Worm (Caenorhabditis elegans) whole organism, L3 larva: ENCODE data around the gene eelo-2.

Experiments used
- R02D3.7 ChIP-seq: fragments of 150-350 bp; optimal IDR thresholded peaks from 2 replicates; lab custom pipeline; 2014; ENCODE audit warnings: missing biosample characterization, missing genetic modification characterization
- ZK546.5 ChIP-seq: sonication (generic microtip); optimal IDR thresholded peaks from 2 replicates; lab custom pipeline; 2017; ENCODE audit warnings: missing biosample characterization, missing genetic modification characterization
- aly-2 ChIP-seq: fragments of 150-350 bp; optimal IDR thresholded peaks from 2 replicates; lab custom pipeline; 2014; ENCODE audit warnings: missing biosample characterization, missing genetic modification characterization
- ama-1 ChIP-seq: fragments of 150-350 bp; optimal IDR thresholded peaks from 2 replicates; lab custom pipeline; 2018
- ceh-16 ChIP-seq: sonication (generic microtip); optimal IDR thresholded peaks from 2 replicates; lab custom pipeline; 2017; ENCODE audit warnings: missing biosample characterization, missing genetic modification characterization
- ceh-28 ChIP-seq: fragments of 150-350 bp; optimal IDR thresholded peaks from 2 replicates; lab custom pipeline; 2014; ENCODE audit warnings: missing biosample characterization, missing genetic modification reagents, missing genetic modification characterization
- ceh-82 ChIP-seq: fragments of 150-350 bp; optimal IDR thresholded peaks from 2 replicates; lab custom pipeline; 2014; ENCODE audit warnings: missing biosample characterization, missing genetic modification characterization
- ceh-9 ChIP-seq: sonication (generic microtip); optimal IDR thresholded peaks from 2 replicates; lab custom pipeline; 2018; ENCODE audit warnings: missing biosample characterization, missing genetic modification characterization
- daf-12 ChIP-seq: fragments of 150-350 bp; optimal IDR thresholded peaks from 2 replicates; lab custom pipeline; 2014; ENCODE audit warnings: missing biosample characterization, missing genetic modification reagents, missing genetic modification characterization
- egl-27 ChIP-seq: sonication (generic microtip); optimal IDR thresholded peaks from 4 replicates; lab custom pipeline; 2017; ENCODE audit warnings: missing biosample characterization, missing genetic modification reagents, missing genetic modification characterization
- egl-5 ChIP-seq: fragments of 150-350 bp; optimal IDR thresholded peaks from 2 replicates; lab custom pipeline; 2017; ENCODE audit warnings: missing biosample characterization, missing genetic modification reagents, missing genetic modification characterization, inconsistent platforms
- elt-1 ChIP-seq: fragments of 150-350 bp; optimal IDR thresholded peaks from 2 replicates; lab custom pipeline; 2014; ENCODE audit warnings: missing biosample characterization, missing genetic modification characterization
- elt-2 ChIP-seq: sonication (generic microtip); optimal IDR thresholded peaks from 2 replicates; lab custom pipeline; 2016; ENCODE audit warnings: missing genetic modification reagents, mild to moderate bottlenecking, missing genetic modification characterization, missing compliant biosample characterization
- elt-3 ChIP-seq, 3 experiments: fragments of 150-350 bp in 1 of 3; sonication (generic microtip) in 2 of 3; optimal IDR thresholded peaks; 2 replicates in 2 of 3; 4 replicates in 1 of 3; lab custom pipeline; 2014 to 2017; ENCODE audit warnings: missing biosample characterization in 3 of 3, missing genetic modification characterization in 3 of 3
- eor-1 ChIP-seq, 2 experiments: fragments of 150-350 bp; optimal IDR thresholded peaks; 2 replicates each; lab custom pipeline; 2014 to 2018; ENCODE audit warnings: missing biosample characterization in 2 of 2, missing genetic modification characterization in 2 of 2
- fkh-10 ChIP-seq: sonication (generic microtip); optimal IDR thresholded peaks from 2 replicates; lab custom pipeline; 2017; ENCODE audit warnings: missing biosample characterization, missing genetic modification reagents, missing genetic modification characterization
- fkh-2 ChIP-seq: fragments of 150-350 bp; optimal IDR thresholded peaks from 2 replicates; lab custom pipeline; 2014; ENCODE audit warnings: missing biosample characterization, missing genetic modification reagents, missing genetic modification characterization
- fos-1 ChIP-seq: fragments of 150-350 bp; optimal IDR thresholded peaks from 2 replicates; lab custom pipeline; 2014; ENCODE audit warnings: missing biosample characterization, missing genetic modification characterization
- hmg-11 ChIP-seq: sonication (generic microtip); optimal IDR thresholded peaks from 2 replicates; lab custom pipeline; 2016; ENCODE audit warnings: missing genetic modification characterization, missing compliant biosample characterization
- jun-1 ChIP-seq: fragments of 150-350 bp; optimal IDR thresholded peaks from 2 replicates; lab custom pipeline; 2014; ENCODE audit warnings: missing biosample characterization, missing genetic modification reagents, missing genetic modification characterization
- lin-15B ChIP-seq: fragments of 150-350 bp; optimal IDR thresholded peaks from 2 replicates; lab custom pipeline; 2014; ENCODE audit warnings: missing biosample characterization, missing genetic modification characterization
- lin-39 ChIP-seq: fragments of 150-350 bp; optimal IDR thresholded peaks from 2 replicates; lab custom pipeline; 2018; ENCODE audit warnings: missing biosample characterization, missing genetic modification reagents, missing genetic modification characterization
- lsy-12 ChIP-seq: sonication (generic microtip); optimal IDR thresholded peaks from 2 replicates; lab custom pipeline; 2016; ENCODE audit warnings: mild to moderate bottlenecking, missing genetic modification characterization, missing compliant biosample characterization
- mdl-1 ChIP-seq: fragments of 150-350 bp; optimal IDR thresholded peaks from 2 replicates; lab custom pipeline; 2014; ENCODE audit warnings: missing biosample characterization, missing genetic modification characterization
- mml-1 ChIP-seq: fragments of 150-350 bp; sonication (generic microtip); optimal IDR thresholded peaks from 3 replicates; lab custom pipeline; 2014; ENCODE audit warnings: missing biosample characterization, missing genetic modification characterization
- nfya-1 ChIP-seq: sonication (generic microtip); optimal IDR thresholded peaks from 2 replicates; lab custom pipeline; 2017; ENCODE audit warnings: missing genetic modification characterization, mild to moderate bottlenecking, missing compliant biosample characterization, antibody characterized with exemption, moderate library complexity; ENCODE audit not compliant: insufficient read depth
- nhr-11 ChIP-seq: fragments of 150-350 bp; optimal IDR thresholded peaks from 2 replicates; lab custom pipeline; 2014; ENCODE audit warnings: missing biosample characterization, missing genetic modification characterization
- nhr-12 ChIP-seq: fragments of 150-350 bp; optimal IDR thresholded peaks from 2 replicates; lab custom pipeline; 2014; ENCODE audit warnings: missing biosample characterization, missing genetic modification characterization
- nhr-23 ChIP-seq: fragments of 150-350 bp; optimal IDR thresholded peaks from 2 replicates; lab custom pipeline; 2014; ENCODE audit warnings: missing biosample characterization, missing genetic modification reagents, missing genetic modification characterization
- nhr-237 ChIP-seq: fragments of 150-350 bp; optimal IDR thresholded peaks from 2 replicates; lab custom pipeline; 2014; ENCODE audit warnings: missing biosample characterization, missing genetic modification characterization
- nhr-25 ChIP-seq: sonication (generic microtip); optimal IDR thresholded peaks from 2 replicates; lab custom pipeline; 2017; ENCODE audit warnings: missing biosample characterization, missing genetic modification characterization
- nhr-28 ChIP-seq: fragments of 150-350 bp; optimal IDR thresholded peaks from 2 replicates; lab custom pipeline; 2014; ENCODE audit warnings: missing biosample characterization, missing genetic modification characterization
- nhr-43 ChIP-seq: sonication (generic microtip); optimal IDR thresholded peaks from 2 replicates; lab custom pipeline; 2016; ENCODE audit warnings: mild to moderate bottlenecking, missing genetic modification characterization, missing compliant biosample characterization; ENCODE audit not compliant: poor library complexity, severe bottlenecking
- nhr-67 ChIP-seq: fragments of 150-350 bp; optimal IDR thresholded peaks from 2 replicates; lab custom pipeline; 2014; ENCODE audit warnings: missing biosample characterization, missing genetic modification characterization
- nhr-76 ChIP-seq: fragments of 150-350 bp; sonication (generic microtip); optimal IDR thresholded peaks from 5 replicates; lab custom pipeline; 2014; ENCODE audit warnings: missing biosample characterization, missing genetic modification characterization
- nhr-77 ChIP-seq: fragments of 150-350 bp; optimal IDR thresholded peaks from 2 replicates; lab custom pipeline; 2014; ENCODE audit warnings: missing biosample characterization, missing genetic modification characterization
- pha-4 ChIP-seq: fragments of 150-350 bp; optimal IDR thresholded peaks from 2 replicates; lab custom pipeline; 2014; ENCODE audit warnings: missing biosample characterization, missing genetic modification reagents, missing genetic modification characterization
- pqm-1 ChIP-seq: fragments of 150-350 bp; optimal IDR thresholded peaks from 2 replicates; lab custom pipeline; 2017; ENCODE audit warnings: missing biosample characterization, missing genetic modification characterization, inconsistent platforms
- sea-2 ChIP-seq: fragments of 150-350 bp; sonication (generic microtip); optimal IDR thresholded peaks from 4 replicates; lab custom pipeline; 2014; ENCODE audit warnings: missing biosample characterization, missing genetic modification reagents, missing genetic modification characterization
- skn-1 ChIP-seq: fragments of 150-350 bp; optimal IDR thresholded peaks from 2 replicates; lab custom pipeline; 2014; ENCODE audit warnings: missing biosample characterization, missing genetic modification characterization
- snpc-4 ChIP-seq: fragments of 150-350 bp; optimal IDR thresholded peaks from 2 replicates; lab custom pipeline; 2014; ENCODE audit warnings: missing biosample characterization, missing genetic modification characterization
- tbx-2 ChIP-seq: sonication (generic microtip); optimal IDR thresholded peaks from 2 replicates; lab custom pipeline; 2016; ENCODE audit warnings: mild to moderate bottlenecking, missing genetic modification characterization, missing compliant biosample characterization
- unc-39 ChIP-seq: sonication (generic microtip); optimal IDR thresholded peaks from 4 replicates; lab custom pipeline; 2017; ENCODE audit warnings: missing biosample characterization, missing genetic modification characterization
- unc-62 ChIP-seq: fragments of 150-350 bp; sonication (generic microtip); optimal IDR thresholded peaks from 4 replicates; lab custom pipeline; 2014; ENCODE audit warnings: missing biosample characterization, missing genetic modification reagents, missing genetic modification characterization
- zag-1 ChIP-seq: fragments of 150-350 bp; optimal IDR thresholded peaks from 2 replicates; lab custom pipeline; 2014; ENCODE audit warnings: missing biosample characterization, missing genetic modification characterization
- ztf-11 ChIP-seq: fragments of 150-350 bp; optimal IDR thresholded peaks from 2 replicates; lab custom pipeline; 2014; ENCODE audit warnings: missing biosample characterization, missing genetic modification characterization
- ztf-4 ChIP-seq: fragments of 150-350 bp; optimal IDR thresholded peaks from 2 replicates; lab custom pipeline; 2014; ENCODE audit warnings: missing biosample characterization, missing genetic modification characterization

Gene eelo-2

ce11 chrIV:17249691-17250181 is at the start of gene eelo-2:
TSS of gene eelo-2 (plus strand) at chrIV:17250131.
- TF ChIP-seq ama-1 (lab: Kevin White, UChicago) (peak; percentile 88), zag-1 (tag; lab: Kevin White, UChicago) (peak; percentile 90), elt-1 (tag; lab: Kevin White, UChicago) (peak; percentile 72), nhr-12 (no peak), nhr-25 (tag; lab: Kevin White, UChicago) (peak; percentile 99), elt-3 (tag; optimal IDR thresholded peaks at IDR 0.05; lab: Kevin White, UChicago) (peak in 1 of 3 experiments; percentile 73), nhr-237 (tag; lab: Kevin White, UChicago) (peak; percentile 54), fkh-2 (no peak), lin-15B (peak; percentile 100), egl-27 (tag; lab: Kevin White, UChicago) (peak; percentile 90), aly-2 (peak; percentile 75), nfya-1 (tag; lab: Kevin White, UChicago) (peak; percentile 98), hmg-11 (tag; lab: Kevin White, UChicago) (peak; percentile 96), nhr-77 (tag; lab: Kevin White, UChicago) (peak; percentile 88), R02D3.7 (tag; lab: Kevin White, UChicago) (peak; percentile 93), mml-1 (no peak), nhr-76 (tag; lab: Kevin White, UChicago) (peak; percentile 91), nhr-28 (tag; lab: Kevin White, UChicago) (peak; percentile 82), ZK546.5 (tag; lab: Kevin White, UChicago) (peak; percentile 59), ztf-4 (peak; percentile 91), lsy-12 (tag; lab: Kevin White, UChicago) (peak; percentile 96), ceh-16 (peak; percentile 35), skn-1 (tag; lab: Kevin White, UChicago) (peak; percentile 96), snpc-4 (tag; lab: Kevin White, UChicago) (peak; percentile 97), elt-2 (peak; percentile 90), nhr-43 (tag; lab: Kevin White, UChicago) (peak; percentile 98), nhr-23 (tag; lab: Kevin White, UChicago) (peak; percentile 99), daf-12 (tag; lab: Kevin White, UChicago) (peak; percentile 40), egl-5 (tag; lab: Kevin White, UChicago) (peak; percentile 93), tbx-2 (tag; lab: Kevin White, UChicago) (peak; percentile 96), eor-1 (tag; optimal IDR thresholded peaks at IDR 0.05; lab: Kevin White, UChicago) (no peak), nhr-67 (peak; percentile 40), nhr-11 (tag; lab: Kevin White, UChicago) (peak; percentile 94), unc-62 (GFP tag; lab: Kevin White, UChicago) (peak; percentile 65), fkh-10 (GFP tag; lab: Kevin White, UChicago) (peak; percentile 94), fos-1 (tag; lab: Kevin White, UChicago) (peak; percentile 64), pqm-1 (tag; lab: Kevin White, UChicago) (peak; percentile 86), sea-2 (GFP tag; lab: Kevin White, UChicago) (no peak), pha-4 (tag; lab: Kevin White, UChicago) (peak; percentile 100), lin-39 (tag; lab: Kevin White, UChicago) (peak; percentile 99), ceh-9 (no peak), mdl-1 (tag; lab: Kevin White, UChicago) (no peak), jun-1 (tag; lab: Kevin White, UChicago) (peak; percentile 97), ztf-11 (no peak), ceh-28 (tag; lab: Kevin White, UChicago) (peak; percentile 94), unc-39 (tag; lab: Kevin White, UChicago) (peak; percentile 48), ceh-82 (tag; lab: Kevin White, UChicago) (peak; percentile 96)
